Worm (Caenorhabditis elegans) whole organism, early embryonic: ENCODE results near the gene C38D9.2.

Source experiments
- B0310.2 ChIP-seq: sonication (generic microtip); optimal IDR thresholded peaks from 2 replicates; lab custom pipeline; 2016; ENCODE audit warnings: mild to moderate bottlenecking, missing genetic modification characterization, missing compliant biosample characterization
- F13C5.2 ChIP-seq: sonication (generic microtip); optimal IDR thresholded peaks from 2 replicates; lab custom pipeline; 2017; ENCODE audit warnings: mild to moderate bottlenecking, missing genetic modification characterization, inconsistent platforms, missing compliant biosample characterization
- aly-1 ChIP-seq: sonication (generic microtip); optimal IDR thresholded peaks from 2 replicates; lab custom pipeline; 2016; ENCODE audit warnings: missing genetic modification characterization, missing compliant biosample characterization
- ama-1 ChIP-seq: fragments of 150-350 bp; optimal IDR thresholded peaks from 2 replicates; lab custom pipeline; 2014
- ceh-13 ChIP-seq: fragments of 200-800 bp; sonication (Bioruptor generic); optimal IDR thresholded peaks from 2 replicates; lab custom pipeline; 2018; ENCODE audit warnings: mild to moderate bottlenecking, missing genetic modification characterization, missing compliant biosample characterization
- ceh-36 ChIP-seq: sonication (generic microtip); optimal IDR thresholded peaks from 2 replicates; lab custom pipeline; 2016; ENCODE audit warnings: missing genetic modification characterization, inconsistent platforms, missing compliant biosample characterization
- ets-7 ChIP-seq: sonication (generic microtip); optimal IDR thresholded peaks from 2 replicates; lab custom pipeline; 2016; ENCODE audit warnings: missing genotype, missing genetic modification characterization, missing compliant biosample characterization
- flt-1 ChIP-seq: fragments of 200-800 bp; sonication (Bioruptor generic); IDR thresholded peaks from 2 replicates; pipeline ENCODE4 v1.3.6; 2022; ENCODE audit warnings: missing genetic modification characterization, missing compliant biosample characterization
- scrt-1 ChIP-seq: fragments of 200-800 bp; sonication (Bioruptor generic); IDR thresholded peaks from 2 replicates; pipeline ENCODE4 v1.3.6; 2022; ENCODE audit warnings: missing genetic modification characterization, missing compliant biosample characterization
- sea-1 ChIP-seq: fragments of 200-800 bp; sonication (Bioruptor generic); conservative IDR thresholded peaks from 2 replicates; pipeline ENCODE4 v1.3.6; 2022; ENCODE audit warnings: missing genetic modification characterization, missing compliant biosample characterization
- tbx-11 ChIP-seq: fragments of 200-800 bp; sonication (Bioruptor generic); IDR thresholded peaks from 2 replicates; pipeline ENCODE4 v1.3.6; 2022; ENCODE audit warnings: missing genetic modification characterization, missing compliant biosample characterization

DNA sequence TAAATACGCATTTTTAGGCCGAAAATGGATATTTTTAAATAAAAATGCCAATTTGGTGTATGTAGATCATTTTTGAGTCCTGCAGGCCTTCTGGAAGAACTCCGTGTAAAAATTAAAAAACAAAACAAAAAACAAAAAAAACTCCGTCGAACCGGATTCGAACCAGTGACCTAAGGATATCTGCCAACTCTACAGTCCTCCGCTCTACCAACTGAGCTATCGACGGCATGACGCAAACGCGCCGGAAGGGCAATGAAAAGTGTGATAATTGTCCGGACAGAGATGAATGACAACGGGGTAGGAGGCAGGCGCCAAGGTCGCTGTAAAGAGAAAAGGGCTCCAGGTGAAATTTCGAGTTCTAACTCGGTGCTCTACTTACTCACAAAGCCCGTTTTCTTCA, 24.6 kb upstream of the C38D9.2 start:
- no peak for TF ChIP-seq ama-1 (lab: Kevin White, UChicago)
- no peak for TF ChIP-seq aly-1 (tag; lab: Kevin White, UChicago)
- no peak for TF ChIP-seq scrt-1
- no peak for TF ChIP-seq ceh-13
- TF ChIP-seq B0310.2 (tag; lab: Kevin White, UChicago): no peak
- TF ChIP-seq F13C5.2 (tag; lab: Kevin White, UChicago): no peak
- 0 out of 2 replicates have a peak, but pooled peaks have one; percentile 31 for TF ChIP-seq tbx-11 (GFP tag; lab: Robert Waterston, UW)
- no peak for TF ChIP-seq sea-1 (GFP tag; lab: Robert Waterston, UW)
- TF ChIP-seq ets-7 (tag; lab: Kevin White, UChicago): no peak
- TF ChIP-seq ceh-36 (tag; lab: Kevin White, UChicago): no peak
- no peak for TF ChIP-seq flt-1 (GFP tag; lab: Robert Waterston, UW)
